Worm (Caenorhabditis elegans) whole organism, L4 larva: Measurements from ENCODE around the gene srx-4.

ENCODE experiments used
- ZK546.5 ChIP-seq, 2 experiments: sonication (generic microtip); optimal IDR thresholded peaks; 2 replicates each; lab custom pipeline; 2017; ENCODE audit warnings: missing biosample characterization in 2 of 2, missing genetic modification characterization in 2 of 2
- ces-1 ChIP-seq: fragments of 150-350 bp; sonication (generic microtip); optimal IDR thresholded peaks from 4 replicates; lab custom pipeline; 2014; ENCODE audit warnings: missing biosample characterization, missing genetic modification reagents, missing genetic modification characterization
- egl-27 ChIP-seq: sonication (generic microtip); optimal IDR thresholded peaks from 3 replicates; lab custom pipeline; 2017; ENCODE audit warnings: missing biosample characterization, missing genetic modification reagents, missing genetic modification characterization
- fkh-10 ChIP-seq: fragments of 150-350 bp; optimal IDR thresholded peaks from 2 replicates; lab custom pipeline; 2014; ENCODE audit warnings: missing biosample characterization, missing genetic modification reagents, missing genetic modification characterization
- lir-3 ChIP-seq: sonication (generic microtip); optimal IDR thresholded peaks from 2 replicates; lab custom pipeline; 2016; ENCODE audit warnings: mild to moderate bottlenecking, missing genetic modification characterization, missing compliant biosample characterization
- nhr-28 ChIP-seq: fragments of 150-350 bp; optimal IDR thresholded peaks from 2 replicates; lab custom pipeline; 2014; ENCODE audit warnings: missing biosample characterization, missing genetic modification characterization
- nhr-76 ChIP-seq: fragments of 150-350 bp; optimal IDR thresholded peaks from 2 replicates; lab custom pipeline; 2014; ENCODE audit warnings: missing biosample characterization, missing genetic modification characterization
- php-3 ChIP-seq: fragments of 200-800 bp; sonication (Bioruptor generic); IDR thresholded peaks from 2 replicates; pipeline ENCODE4 v1.3.6; 2022; ENCODE audit warnings: missing genetic modification reagents, missing genetic modification characterization, missing compliant biosample characterization
- set-16 ChIP-seq: fragments of 200-800 bp; sonication (Bioruptor generic); IDR thresholded peaks from 2 replicates; pipeline ENCODE4 v1.3.6; 2022; ENCODE audit warnings: missing genetic modification reagents, missing genetic modification characterization, missing compliant biosample characterization
- unc-62 ChIP-seq, 3 experiments: fragments of 150-350 bp in 1 of 3; sonication (generic microtip); optimal IDR thresholded peaks in 2 of 3; peaks in 1 of 3; 1 replicate in 1 of 3; 2 replicates in 2 of 3; lab custom pipeline; 2014 to 2017; ENCODE audit warnings: missing biosample characterization in 3 of 3, missing genetic modification characterization in 3 of 3, missing genetic modification reagents in 3 of 3, missing genotype in 1 of 3
- zag-1 ChIP-seq: fragments of 150-350 bp; optimal IDR thresholded peaks from 2 replicates; lab custom pipeline; 2014; ENCODE audit warnings: missing biosample characterization, missing genetic modification characterization
- zip-11 ChIP-seq: fragments of 200-800 bp; sonication (Bioruptor generic); IDR thresholded peaks from 2 replicates; pipeline ENCODE4 v1.3.6; 2022; ENCODE audit warnings: missing genetic modification characterization, missing compliant biosample characterization
- ztf-11 ChIP-seq: fragments of 150-350 bp; optimal IDR thresholded peaks from 2 replicates; lab custom pipeline; 2014; ENCODE audit warnings: missing biosample characterization, missing genetic modification characterization

DNA sequence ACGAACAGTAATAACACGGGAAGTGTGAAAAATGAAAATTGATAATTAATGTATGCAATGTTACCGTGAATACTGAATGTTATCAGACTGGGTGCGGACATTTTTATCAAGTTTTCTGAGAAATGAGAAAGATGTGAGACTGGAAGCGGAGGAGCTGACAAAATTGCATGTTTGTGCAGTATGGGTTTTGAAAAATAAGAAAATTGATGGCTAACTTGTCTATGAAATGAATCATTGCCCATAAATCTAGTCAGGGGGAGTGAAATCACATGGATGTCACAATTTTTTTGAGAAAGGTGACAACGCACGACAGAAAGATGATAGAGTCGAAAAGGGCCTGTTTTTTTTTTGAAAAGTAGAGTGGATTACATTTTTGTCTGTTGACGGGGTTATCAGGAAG lies 21.2 kb downstream of the srx-4 start, which contains the start of gene sru-24:
- TF ChIP-seq unc-62 (GFP tag; optimal IDR thresholded peaks at IDR 0.05 in 1 of 2; lab: Kevin White, UChicago), result no peak
- TF ChIP-seq unc-62 (tag; optimal IDR thresholded peaks at IDR 0.05; lab: Kevin White, UChicago), result no peak
- TF ChIP-seq nhr-76 (tag; lab: Kevin White, UChicago), result no peak
- TF ChIP-seq set-16, result no peak
- no peak for TF ChIP-seq ces-1 (GFP tag; lab: Kevin White, UChicago)
- TF ChIP-seq php-3, result no peak
- no peak for TF ChIP-seq ztf-11 (tag; lab: Kevin White, UChicago)
- no peak for TF ChIP-seq nhr-28 (tag; lab: Kevin White, UChicago)
- TF ChIP-seq lir-3 (tag; lab: Kevin White, UChicago), result no peak
- TF ChIP-seq zag-1 (tag; lab: Kevin White, UChicago), result no peak
- TF ChIP-seq egl-27 (tag; lab: Kevin White, UChicago), result no peak
- TF ChIP-seq ZK546.5 (tag; optimal IDR thresholded peaks at IDR 0.05; lab: Kevin White, UChicago), result no peak
- TF ChIP-seq fkh-10 (GFP tag; lab: Kevin White, UChicago), result no peak
- no peak for TF ChIP-seq zip-11 (GFP tag; lab: Robert Waterston, UW)
